Fruit fly (Drosophila melanogaster) whole organism, wandering third instar larva: ENCODE data around the gene Rbcn-3A.

ENCODE experiments used
- Abd-B ChIP-seq: fragments of >200 bp; optimal IDR thresholded peaks from 2 replicates; lab custom pipeline; 2017; ENCODE audit warnings: missing biosample characterization, missing genetic modification characterization
- CG32264 ChIP-seq: fragments of 200-800 bp; sonication (Bioruptor generic); optimal IDR thresholded peaks from 2 replicates; lab custom pipeline; 2016; ENCODE audit warnings: missing biosample characterization, missing genetic modification characterization
- CG9705 ChIP-seq: fragments of 200-800 bp; sonication (Bioruptor generic); optimal IDR thresholded peaks from 2 replicates; lab custom pipeline; 2018; ENCODE audit warnings: missing biosample characterization, mild to moderate bottlenecking, missing genetic modification characterization
- CrebA ChIP-seq: fragments of 200-800 bp; sonication (Bioruptor generic); optimal IDR thresholded peaks from 2 replicates; lab custom pipeline; 2016; ENCODE audit warnings: missing biosample characterization, mild to moderate bottlenecking, missing genetic modification characterization, borderline replicate concordance
- Dfd ChIP-seq: fragments of >200 bp; optimal IDR thresholded peaks from 2 replicates; lab custom pipeline; 2017; ENCODE audit warnings: missing biosample characterization, missing genetic modification characterization
- Dif ChIP-seq: fragments of 200-275, 200-300 bp; sonication (Bioruptor generic); optimal IDR thresholded peaks from 2 replicates; lab custom pipeline; 2018; ENCODE audit warnings: missing biosample characterization, missing genetic modification characterization; ENCODE audit not compliant: partially characterized antibody
- GATAd ChIP-seq: sonication (Bioruptor generic); optimal IDR thresholded peaks from 2 replicates; lab custom pipeline; 2016; ENCODE audit warnings: missing biosample characterization, missing genetic modification characterization
- HLH106 ChIP-seq: fragments of 200-800 bp; optimal IDR thresholded peaks from 3 replicates; lab custom pipeline; 2019; ENCODE audit warnings: missing biosample characterization, mild to moderate bottlenecking, missing genetic modification characterization, moderate library complexity
- Hnf4 ChIP-seq: fragments of 200-800 bp; sonication (Bioruptor generic); optimal IDR thresholded peaks from 2 replicates; lab custom pipeline; 2016; ENCODE audit warnings: missing biosample characterization, mild to moderate bottlenecking, missing genetic modification characterization
- Hr78 ChIP-seq: fragments of >200 bp; optimal IDR thresholded peaks from 2 replicates; lab custom pipeline; 2017; ENCODE audit warnings: missing biosample characterization, missing genetic modification characterization
- Hr83 ChIP-seq: fragments of 200-300 bp; sonication (Bioruptor generic); optimal IDR thresholded peaks from 2 replicates; lab custom pipeline; 2016; ENCODE audit warnings: missing biosample characterization, mild to moderate bottlenecking, missing genetic modification characterization, moderate library complexity; ENCODE audit not compliant: poor library complexity, severe bottlenecking
- Jra ChIP-seq: sonication (Bioruptor generic); optimal IDR thresholded peaks from 2 replicates; lab custom pipeline; 2016; ENCODE audit warnings: missing biosample characterization, missing genetic modification characterization
- Mio ChIP-seq: sonication (Bioruptor generic); optimal IDR thresholded peaks from 2 replicates; lab custom pipeline; 2016; ENCODE audit warnings: missing biosample characterization, missing genetic modification characterization
- Myc ChIP-seq: fragments of >200 bp; optimal IDR thresholded peaks from 2 replicates; lab custom pipeline; 2017
- N ChIP-seq: fragments of >200 bp; optimal IDR thresholded peaks from 2 replicates; lab custom pipeline; 2018; ENCODE audit warnings: missing biosample characterization, missing external identifiers, missing genetic modification characterization
- OdsH ChIP-seq: fragments of 200-800 bp; sonication (Bioruptor generic); optimal IDR thresholded peaks from 2 replicates; lab custom pipeline; 2016; ENCODE audit warnings: missing biosample characterization, mild to moderate bottlenecking, missing genetic modification characterization
- Rel ChIP-seq, 2 experiments: fragments of 200-800 bp; sonication (Bioruptor generic) in 1 of 2; optimal IDR thresholded peaks; 2 replicates in 1 of 2; 3 replicates in 1 of 2; lab custom pipeline; 2016 to 2019; ENCODE audit warnings: mild to moderate bottlenecking in 2 of 2, missing biosample characterization in 2 of 2, missing genetic modification characterization in 2 of 2, moderate library complexity in 1 of 2
- Sp1 ChIP-seq: fragments of 200-800 bp; sonication (Bioruptor generic); optimal IDR thresholded peaks from 3 replicates; lab custom pipeline; 2019; ENCODE audit warnings: missing biosample characterization, mild to moderate bottlenecking, missing genetic modification characterization, moderate library complexity
- br ChIP-seq: fragments of 200-800 bp; sonication (Bioruptor generic); optimal IDR thresholded peaks from 2 replicates; lab custom pipeline; 2016; ENCODE audit warnings: missing biosample characterization, missing genetic modification characterization
- brk ChIP-seq: fragments of 200-800 bp; sonication (Bioruptor generic); optimal IDR thresholded peaks from 2 replicates; lab custom pipeline; 2016; ENCODE audit warnings: missing biosample characterization, mild to moderate bottlenecking, missing genetic modification characterization
- dl ChIP-seq, 2 experiments: fragments of 175-275, 200-275 bp in 1 of 2; fragments of 200-275 bp in 1 of 2; sonication (Bioruptor generic); optimal IDR thresholded peaks; lab custom pipeline; 2018; ENCODE audit warnings: mild to moderate bottlenecking in 2 of 2, missing biosample characterization in 2 of 2, missing genetic modification characterization in 2 of 2, moderate library complexity in 2 of 2; ENCODE audit not compliant: partially characterized antibody in 2 of 2, insufficient read depth in 1 of 2
- dmrt93B ChIP-seq: fragments of 200-800 bp; sonication (Bioruptor generic); optimal IDR thresholded peaks from 2 replicates; lab custom pipeline; 2018; ENCODE audit warnings: missing biosample characterization, mild to moderate bottlenecking, missing genetic modification characterization
- dsf ChIP-seq: sonication (Bioruptor generic); optimal IDR thresholded peaks from 2 replicates; lab custom pipeline; 2016; ENCODE audit warnings: missing biosample characterization, missing genetic modification characterization, borderline replicate concordance
- ey ChIP-seq: fragments of 200-800 bp; sonication (Bioruptor generic); optimal IDR thresholded peaks from 2 replicates; lab custom pipeline; 2016; ENCODE audit warnings: missing biosample characterization, missing genetic modification characterization
- foxo ChIP-seq, 2 experiments: fragments of 200-800 bp; sonication (Bioruptor generic); optimal IDR thresholded peaks; 2 replicates in 1 of 2; 3 replicates in 1 of 2; lab custom pipeline; 2016 to 2017; ENCODE audit warnings: missing biosample characterization in 2 of 2, missing genetic modification characterization in 2 of 2
- fru ChIP-seq: fragments of 200-800 bp; sonication (Bioruptor generic); optimal IDR thresholded peaks from 3 replicates; lab custom pipeline; 2016; ENCODE audit warnings: missing biosample characterization, mild to moderate bottlenecking, missing genetic modification characterization
- h ChIP-seq: fragments of 200-800 bp; sonication (Bioruptor generic); optimal IDR thresholded peaks from 3 replicates; lab custom pipeline; 2016; ENCODE audit warnings: missing biosample characterization, mild to moderate bottlenecking, missing genetic modification characterization
- jim ChIP-seq: fragments of 175-275, 200-325 bp; sonication (Bioruptor generic); optimal IDR thresholded peaks from 2 replicates; lab custom pipeline; 2016; ENCODE audit warnings: missing biosample characterization, mild to moderate bottlenecking, missing genetic modification characterization
- lola ChIP-seq: fragments of >200 bp; optimal IDR thresholded peaks from 2 replicates; lab custom pipeline; 2017; ENCODE audit warnings: missing biosample characterization, missing genetic modification characterization
- pan ChIP-seq: fragments of >200 bp; optimal IDR thresholded peaks from 2 replicates; lab custom pipeline; 2017
- psq ChIP-seq: fragments of 200-800 bp; sonication (Bioruptor generic); optimal IDR thresholded peaks from 3 replicates; lab custom pipeline; 2017; ENCODE audit warnings: missing biosample characterization, mild to moderate bottlenecking, missing genetic modification characterization, moderate library complexity
- rgr ChIP-seq: fragments of 200-800 bp; sonication (Bioruptor generic); optimal IDR thresholded peaks from 3 replicates; lab custom pipeline; 2016; ENCODE audit warnings: missing biosample characterization, mild to moderate bottlenecking, missing genetic modification characterization
- sage ChIP-seq: fragments of 200-800 bp; sonication (Bioruptor generic); optimal IDR thresholded peaks from 2 replicates; lab custom pipeline; 2016; ENCODE audit warnings: missing biosample characterization, mild to moderate bottlenecking, missing genetic modification characterization
- sv ChIP-seq: fragments of 200-800 bp; sonication (Bioruptor generic); optimal IDR thresholded peaks from 3 replicates; lab custom pipeline; 2016; ENCODE audit warnings: missing biosample characterization, missing genetic modification characterization
- tai ChIP-seq: sonication (Bioruptor generic); optimal IDR thresholded peaks from 2 replicates; lab custom pipeline; 2016; ENCODE audit warnings: missing biosample characterization, missing genetic modification characterization
- usp ChIP-seq: fragments of >200 bp; optimal IDR thresholded peaks from 2 replicates; lab custom pipeline; 2017; ENCODE audit warnings: missing biosample characterization, missing genetic modification characterization
- woc ChIP-seq: sonication (Bioruptor generic); optimal IDR thresholded peaks from 2 replicates; lab custom pipeline; 2016; ENCODE audit warnings: missing biosample characterization, mild to moderate bottlenecking, missing genetic modification characterization

Gene Rbcn-3A

dm6 chrX:6267745-6268582 is 12.7 kb upstream of the Rbcn-3A start, which contains the start of gene Spt6:
TSS of gene Spt6 (plus strand) at chrX:6267797.
- TF ChIP-seq brk (GFP tag; lab: Kevin White, UChicago) (no peak), Rel (GFP tag; optimal IDR thresholded peaks at IDR 0.05; lab: Kevin White, UChicago) (no peak), Rel (tag; optimal IDR thresholded peaks at IDR 0.05; lab: Kevin White, UChicago) (peak; percentile 3), h (GFP tag; lab: Kevin White, UChicago) (no peak)

- TF ChIP-seq HLH106 (tag; lab: Kevin White, UChicago) (peak; percentile 65), Hr78 (GFP tag; lab: Kevin White, UChicago) (no peak), br (peak; percentile 38), rgr (GFP tag; lab: Kevin White, UChicago) (peak; percentile 13), sv (GFP tag; lab: Kevin White, UChicago) (peak; percentile 43), dl (GFP tag; optimal IDR thresholded peaks at IDR 0.05; lab: Kevin White, UChicago; ENCODE audit: insufficient read depth in 1 of 2, partially characterized antibody in 2 of 2) (no peak), CrebA (GFP tag; lab: Kevin White, UChicago) (no peak), fru (peak; percentile 32), foxo (GFP tag; optimal IDR thresholded peaks at IDR 0.05; lab: Kevin White, UChicago) (peak in 1 of 2 experiments; percentile 60), CG9705 (GFP tag; lab: Kevin White, UChicago) (peak; percentile 18), ey (GFP tag; lab: Kevin White, UChicago) (peak; percentile 54), Sp1 (GFP tag; lab: Kevin White, UChicago) (peak; percentile 36), Myc (lab: Kevin White, UChicago) (no peak), tai (GFP tag; lab: Kevin White, UChicago) (no peak), Dfd (GFP tag; lab: Kevin White, UChicago) (no peak), woc (GFP tag; lab: Kevin White, UChicago) (peak; percentile 76), Hnf4 (GFP tag; lab: Kevin White, UChicago) (peak; percentile 27), h (GFP tag; lab: Kevin White, UChicago) (peak; percentile 35)
- TF ChIP-seq, all 38 proteins: peak for 12
These were observed 12.0 kb upstream of the Rbcn-3A start, which contains the start of gene schlank for dm6 chrX:6267187-6267711. TSS of gene schlank (minus strand) at chrX:6267228.

dm6 chrX:6266092-6266491 is 10.8 kb upstream of the Rbcn-3A start:
- no peak for TF ChIP-seq CG9705 (GFP tag; lab: Kevin White, UChicago)
- no peak for TF ChIP-seq rgr (GFP tag; lab: Kevin White, UChicago)
- TF ChIP-seq lola (GFP tag; lab: Kevin White, UChicago) = no peak
- no peak for TF ChIP-seq sv (GFP tag; lab: Kevin White, UChicago)
- no peak for TF ChIP-seq ey (GFP tag; lab: Kevin White, UChicago)

dm6 chrX:6265456-6265877 is 10.2 kb upstream of the Rbcn-3A start:
- TF ChIP-seq dmrt93B (GFP tag; lab: Kevin White, UChicago) = peak; percentile 77
- peak; percentile 83 for TF ChIP-seq sage (GFP tag; lab: Kevin White, UChicago)
- peak; percentile 47 for TF ChIP-seq Mio (GFP tag; lab: Kevin White, UChicago)
- TF ChIP-seq psq (GFP tag; lab: Kevin White, UChicago) = peak; percentile 81
- no peak for TF ChIP-seq usp (GFP tag; lab: Kevin White, UChicago)
- TF ChIP-seq jim (GFP tag; lab: Kevin White, UChicago) = no peak
- TF ChIP-seq Sp1 (GFP tag; lab: Kevin White, UChicago) = peak; percentile 79
- peak; percentile 63 to 93 for TF ChIP-seq foxo (GFP tag; optimal IDR thresholded peaks at IDR 0.05; lab: Kevin White, UChicago)
- no peak for TF ChIP-seq Abd-B (GFP tag; lab: Kevin White, UChicago)
- no peak for TF ChIP-seq dl (GFP tag; optimal IDR thresholded peaks at IDR 0.05; lab: Kevin White, UChicago; ENCODE audit: insufficient read depth in 1 of 2, partially characterized antibody in 2 of 2)
- no peak for TF ChIP-seq Hr83 (GFP tag; lab: Kevin White, UChicago)
- no peak for TF ChIP-seq N (GFP tag; lab: Kevin White, UChicago)
- no peak for TF ChIP-seq Myc (lab: Kevin White, UChicago)
- TF ChIP-seq Dfd (GFP tag; lab: Kevin White, UChicago) = no peak
- no peak for TF ChIP-seq brk (GFP tag; lab: Kevin White, UChicago)
- TF ChIP-seq rgr (GFP tag; lab: Kevin White, UChicago) = peak; percentile 91
- TF ChIP-seq Rel (GFP tag; optimal IDR thresholded peaks at IDR 0.05; lab: Kevin White, UChicago) = peak; percentile 71
- no peak for TF ChIP-seq Rel (tag; optimal IDR thresholded peaks at IDR 0.05; lab: Kevin White, UChicago)
- TF ChIP-seq OdsH (GFP tag; lab: Kevin White, UChicago) = peak; percentile 91
- TF ChIP-seq HLH106 (tag; lab: Kevin White, UChicago) = peak; percentile 79
- peak; percentile 94 for TF ChIP-seq sv (GFP tag; lab: Kevin White, UChicago)
- TF ChIP-seq GATAd (GFP tag; lab: Kevin White, UChicago) = no peak
- peak; percentile 92 for TF ChIP-seq h (GFP tag; lab: Kevin White, UChicago)
- peak; percentile 11 for TF ChIP-seq dsf (GFP tag; lab: Kevin White, UChicago)
- no peak for TF ChIP-seq CrebA (GFP tag; lab: Kevin White, UChicago)
- no peak for TF ChIP-seq pan (lab: Kevin White, UChicago)
- peak; percentile 80 for TF ChIP-seq woc (GFP tag; lab: Kevin White, UChicago)
- peak; percentile 58 for TF ChIP-seq CG32264 (GFP tag; lab: Kevin White, UChicago)
- no peak for TF ChIP-seq tai (GFP tag; lab: Kevin White, UChicago)
- peak; percentile 92 for TF ChIP-seq fru
- peak; percentile 76 for TF ChIP-seq Hnf4 (GFP tag; lab: Kevin White, UChicago)
- no peak for TF ChIP-seq Dif (GFP tag; lab: Kevin White, UChicago)
- TF ChIP-seq Jra (GFP tag; lab: Kevin White, UChicago) = peak; percentile 65
- peak; percentile 89 for TF ChIP-seq ey (GFP tag; lab: Kevin White, UChicago)
